Worm (Caenorhabditis elegans) whole organism, young adult: ENCODE measurements around the gene hid-1.

Experiments
- B0261.1 ChIP-seq: sonication (generic microtip); optimal IDR thresholded peaks from 2 replicates; lab custom pipeline; 2016; ENCODE audit warnings: mild to moderate bottlenecking, missing genetic modification characterization, moderate library complexity, missing compliant biosample characterization
- F33H1.4 ChIP-seq: fragments of 200-800 bp; sonication (Bioruptor generic); IDR thresholded peaks from 2 replicates; pipeline ENCODE4 v1.3.6; 2022; ENCODE audit warnings: missing genetic modification reagents, missing genetic modification characterization, missing compliant biosample characterization
- F39B2.1 ChIP-seq: fragments of 200-800 bp; sonication (Bioruptor generic); IDR thresholded peaks from 2 replicates; pipeline ENCODE4 v1.3.6; 2022; ENCODE audit warnings: missing genetic modification reagents, missing genetic modification characterization, missing compliant biosample characterization
- F52B5.7 ChIP-seq: sonication (generic microtip); optimal IDR thresholded peaks from 2 replicates; lab custom pipeline; 2016; ENCODE audit warnings: mild to moderate bottlenecking, missing genetic modification characterization, missing compliant biosample characterization
- F57C9.4 ChIP-seq: sonication (generic microtip); optimal IDR thresholded peaks from 2 replicates; lab custom pipeline; 2017; ENCODE audit warnings: mild to moderate bottlenecking, missing genetic modification characterization, missing compliant biosample characterization
- Y53G8AR.9 ChIP-seq: fragments of 200-800 bp; sonication (Bioruptor generic); conservative IDR thresholded peaks from 2 replicates; pipeline ENCODE4 v1.3.6; 2022; ENCODE audit warnings: missing genetic modification reagents, missing genetic modification characterization, missing compliant biosample characterization
- Y56A3A.18 ChIP-seq: fragments of 200-800 bp; sonication (Bioruptor generic); IDR thresholded peaks from 2 replicates; pipeline ENCODE4 v1.3.6; 2022; ENCODE audit warnings: missing genetic modification reagents, missing genetic modification characterization, missing compliant biosample characterization
- Y95B8A.8 ChIP-seq: fragments of 200-800 bp; sonication (Bioruptor generic); IDR thresholded peaks from 2 replicates; pipeline ENCODE4 v1.3.6; 2022; ENCODE audit warnings: missing genetic modification reagents, missing genetic modification characterization, missing compliant biosample characterization
- ZK185.1 ChIP-seq: sonication (generic microtip); optimal IDR thresholded peaks from 2 replicates; lab custom pipeline; 2016; ENCODE audit warnings: mild to moderate bottlenecking, missing genetic modification characterization, missing compliant biosample characterization; ENCODE audit not compliant: poor library complexity, severe bottlenecking
- aptf-2 ChIP-seq: fragments of 200-800 bp; sonication (Bioruptor generic); conservative IDR thresholded peaks from 2 replicates; pipeline ENCODE4 v1.3.6; 2022; ENCODE audit warnings: missing genetic modification reagents, missing genetic modification characterization, missing compliant biosample characterization
- atf-7 ChIP-seq: sonication (generic microtip); optimal IDR thresholded peaks from 2 replicates; lab custom pipeline; 2017; ENCODE audit warnings: mild to moderate bottlenecking, missing genetic modification characterization, missing compliant biosample characterization
- attf-3 ChIP-seq: fragments of 200-800 bp; sonication (Bioruptor generic); conservative IDR thresholded peaks from 2 replicates; pipeline ENCODE4 v1.3.6; 2022; ENCODE audit warnings: missing genetic modification reagents, missing genetic modification characterization, missing compliant biosample characterization
- attf-6 ChIP-seq: fragments of 200-800 bp; sonication (Bioruptor generic); IDR thresholded peaks from 2 replicates; pipeline ENCODE4 v1.3.6; 2022; ENCODE audit warnings: missing genetic modification reagents, missing genetic modification characterization, missing compliant biosample characterization
- bed-2 ChIP-seq: fragments of 200-800 bp; sonication (Bioruptor generic); IDR thresholded peaks from 2 replicates; pipeline ENCODE4 v1.3.6; 2022; ENCODE audit warnings: missing genetic modification reagents, missing genetic modification characterization, missing compliant biosample characterization
- cebp-1 ChIP-seq, 2 experiments: fragments of 200-800 bp in 1 of 2; sonication (Bioruptor generic) in 1 of 2; sonication (generic microtip) in 1 of 2; IDR thresholded peaks in 1 of 2; optimal IDR thresholded peaks in 1 of 2; 2 replicates each; pipeline versions ENCODE4 v1.3.6 to Lab custom; 2017 to 2022; ENCODE audit warnings: missing compliant biosample characterization in 2 of 2, missing genetic modification characterization in 2 of 2, mild to moderate bottlenecking in 1 of 2, missing genetic modification reagents in 1 of 2, moderate library complexity in 1 of 2
- ceh-91 ChIP-seq: fragments of 200-800 bp; sonication (Bioruptor generic); IDR thresholded peaks from 2 replicates; pipeline ENCODE4 v1.3.6; 2022; ENCODE audit warnings: missing genetic modification reagents, missing genetic modification characterization, missing compliant biosample characterization
- dox-1 ChIP-seq: fragments of 200-800 bp; sonication (Bioruptor generic); IDR thresholded peaks from 2 replicates; pipeline ENCODE4 v1.3.6; 2022; ENCODE audit warnings: missing genetic modification reagents, missing genetic modification characterization, missing compliant biosample characterization
- dpff-1 ChIP-seq: sonication (generic microtip); optimal IDR thresholded peaks from 2 replicates; lab custom pipeline; 2017; ENCODE audit warnings: mild to moderate bottlenecking, missing genetic modification characterization, missing compliant biosample characterization
- egl-18 ChIP-seq: fragments of 200-800 bp; sonication (Bioruptor generic); IDR thresholded peaks from 2 replicates; pipeline ENCODE4 v1.3.6; 2022; ENCODE audit warnings: missing genetic modification reagents, missing genetic modification characterization, missing compliant biosample characterization
- ekl-4 ChIP-seq: fragments of 200-800 bp; sonication (Bioruptor generic); IDR thresholded peaks from 2 replicates; pipeline ENCODE4 v1.3.6; 2022; ENCODE audit warnings: missing genetic modification reagents, missing genetic modification characterization, missing compliant biosample characterization
- fkh-3 ChIP-seq: sonication (generic microtip); optimal IDR thresholded peaks from 2 replicates; lab custom pipeline; 2016; ENCODE audit warnings: mild to moderate bottlenecking, missing genetic modification characterization, missing compliant biosample characterization
- lag-1 ChIP-seq: fragments of 200-800 bp; sonication (Bioruptor generic); IDR thresholded peaks from 2 replicates; pipeline ENCODE4 v1.3.6; 2022; ENCODE audit warnings: missing genetic modification reagents, missing genetic modification characterization, missing compliant biosample characterization
- let-526 ChIP-seq: fragments of 200-800 bp; sonication (Bioruptor generic); IDR thresholded peaks from 2 replicates; pipeline ENCODE4 v1.3.6; 2022; ENCODE audit warnings: missing genetic modification reagents, missing genetic modification characterization, missing compliant biosample characterization
- lin-40 ChIP-seq: sonication (generic microtip); optimal IDR thresholded peaks from 2 replicates; lab custom pipeline; 2016; ENCODE audit warnings: missing genetic modification characterization, mild to moderate bottlenecking, missing compliant biosample characterization, missing genotype, missing genetic modification reagents
- lin-54 ChIP-seq: fragments of 200-800 bp; sonication (Bioruptor generic); optimal IDR thresholded peaks from 2 replicates; lab custom pipeline; 2018; ENCODE audit warnings: mild to moderate bottlenecking, missing genetic modification characterization, missing compliant biosample characterization
- lsy-27 ChIP-seq: sonication (generic microtip); optimal IDR thresholded peaks from 2 replicates; lab custom pipeline; 2017; ENCODE audit warnings: missing genetic modification characterization, mild to moderate bottlenecking, missing compliant biosample characterization, antibody characterized with exemption, missing genotype, borderline replicate concordance; ENCODE audit not compliant: insufficient read depth
- mel-28 ChIP-seq: sonication (generic microtip); optimal IDR thresholded peaks from 2 replicates; lab custom pipeline; 2016; ENCODE audit warnings: borderline replicate concordance, mild to moderate bottlenecking, missing genetic modification characterization, missing compliant biosample characterization
- mxl-1 ChIP-seq: sonication (generic microtip); optimal IDR thresholded peaks from 2 replicates; lab custom pipeline; 2016; ENCODE audit warnings: missing genetic modification characterization, missing compliant biosample characterization
- nfya-2 ChIP-seq: fragments of 200-800 bp; sonication (Bioruptor generic); IDR thresholded peaks from 2 replicates; pipeline ENCODE4 v1.3.6; 2022; ENCODE audit warnings: missing genetic modification reagents, missing genetic modification characterization, missing compliant biosample characterization
- nhr-120 ChIP-seq: fragments of 200-800 bp; sonication (Bioruptor generic); IDR thresholded peaks from 2 replicates; pipeline ENCODE4 v1.3.6; 2022; ENCODE audit warnings: missing genetic modification characterization, missing compliant biosample characterization
- nhr-179 ChIP-seq: sonication (generic microtip); optimal IDR thresholded peaks from 2 replicates; lab custom pipeline; 2016; ENCODE audit warnings: mild to moderate bottlenecking, missing genetic modification characterization, missing compliant biosample characterization
- nhr-27 ChIP-seq: fragments of 200-800 bp; sonication (Bioruptor generic); optimal IDR thresholded peaks from 2 replicates; lab custom pipeline; 2018; ENCODE audit warnings: mild to moderate bottlenecking, missing genetic modification characterization, moderate library complexity, missing compliant biosample characterization
- nhr-80 ChIP-seq: sonication (generic microtip); optimal IDR thresholded peaks from 2 replicates; lab custom pipeline; 2016; ENCODE audit warnings: missing genetic modification characterization, missing compliant biosample characterization
- pha-4 ChIP-seq: fragments of 150-350 bp; sonication (generic microtip); optimal IDR thresholded peaks from 2 replicates; lab custom pipeline; 2014; ENCODE audit warnings: missing biosample characterization, missing genetic modification reagents, missing genetic modification characterization
- rcor-1 ChIP-seq: fragments of 200-800 bp; sonication (Bioruptor generic); IDR thresholded peaks from 2 replicates; pipeline ENCODE4 v1.3.6; 2022; ENCODE audit warnings: missing genetic modification reagents, missing genetic modification characterization, missing compliant biosample characterization
- rpc-1 ChIP-seq, 2 experiments: fragments of 150-350 bp in 1 of 2; sonication (generic microtip) in 1 of 2; optimal IDR thresholded peaks; 2 replicates each; lab custom pipeline; 2014 to 2018; ENCODE audit warnings: missing biosample characterization in 1 of 2, missing genetic modification characterization in 1 of 2, missing genetic modification reagents in 1 of 2, missing genotype in 1 of 2
- sdz-38 ChIP-seq: sonication (generic microtip); optimal IDR thresholded peaks from 2 replicates; lab custom pipeline; 2016; ENCODE audit warnings: missing genotype, missing genetic modification characterization, missing compliant biosample characterization
- tbp1 ChIP-seq: fragments of 200-800 bp; sonication (Bioruptor generic); optimal IDR thresholded peaks from 2 replicates; lab custom pipeline; 2018; ENCODE audit warnings: mild to moderate bottlenecking, missing genetic modification characterization, missing compliant biosample characterization
- tlf-1 ChIP-seq: fragments of 200-800 bp; sonication (Bioruptor generic); optimal IDR thresholded peaks from 2 replicates; lab custom pipeline; 2018; ENCODE audit warnings: mild to moderate bottlenecking, missing genetic modification characterization, missing compliant biosample characterization
- zim-3 ChIP-seq: sonication (generic microtip); optimal IDR thresholded peaks from 2 replicates; lab custom pipeline; 2017; ENCODE audit warnings: mild to moderate bottlenecking, missing genetic modification characterization, moderate library complexity, missing compliant biosample characterization

The hid-1 gene

ce11 chrX:2473618-2474017, 15.2 kb upstream of the hid-1 start, which contains the start of gene R04B3.2:
Gene R04B3.2 (minus strand): TSS chrX:2473718.
- TF ChIP-seq rpc-1 (optimal IDR thresholded peaks at IDR 0.05; lab: Kevin White, UChicago) (no peak), rpc-1 (tag; optimal IDR thresholded peaks at IDR 0.05; lab: Kevin White, UChicago) (no peak), Y95B8A.8 (GFP tag; lab: Robert Waterston, UW) (no peak), fkh-3 (tag; lab: Kevin White, UChicago) (no peak), pha-4 (tag; lab: Kevin White, UChicago) (no peak), tlf-1 (GFP tag; lab: Kevin White, UChicago) (no peak), nhr-80 (tag; lab: Kevin White, UChicago) (no peak), atf-7 (tag; lab: Kevin White, UChicago) (no peak), aptf-2 (GFP tag; lab: Robert Waterston, UW) (no peak), dpff-1 (no peak)

DNA sequence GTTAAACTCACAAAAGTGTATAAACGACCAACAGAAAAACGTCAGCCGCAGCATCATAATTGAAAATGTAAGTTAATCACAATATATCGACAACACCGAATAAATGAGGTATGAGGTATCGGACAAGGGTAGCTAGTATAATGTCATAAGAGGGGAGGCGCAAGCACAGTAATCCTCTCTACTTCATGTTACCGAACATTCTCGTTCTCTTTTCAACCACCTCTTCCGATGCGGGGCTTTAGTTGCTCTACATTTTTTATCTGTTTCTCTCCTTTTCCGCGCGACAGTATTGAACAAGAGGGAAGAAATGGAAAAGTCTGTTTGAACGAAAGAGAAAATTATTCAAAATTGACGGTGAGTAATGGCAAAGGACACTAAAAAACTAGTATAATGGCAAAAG, 13.0 kb upstream of the hid-1 start, which contains the start of gene R04B3.3:
TSS of gene R04B3.3 (minus strand) at position 101 of the 400 bp plus-strand sequence.
- no peak for TF ChIP-seq B0261.1 (tag; lab: Kevin White, UChicago)

- TF ChIP-seq ceh-91 (GFP tag; lab: Robert Waterston, UW) (no peak), mxl-1 (no peak), sdz-38 (tag; lab: Kevin White, UChicago) (no peak), nhr-179 (no peak), ZK185.1 (tag; lab: Kevin White, UChicago) (no peak), F39B2.1 (no peak; the same call in 1 of the 2 replicates), Y53G8AR.9 (GFP tag; lab: Robert Waterston, UW) (no peak), let-526 (GFP tag; lab: Robert Waterston, UW) (no peak), bed-2 (GFP tag; lab: Robert Waterston, UW) (no peak), attf-3 (GFP tag; lab: Robert Waterston, UW) (no peak), ekl-4 (no peak), F33H1.4 (GFP tag; lab: Robert Waterston, UW) (no peak), cebp-1 (GFP tag; IDR thresholded peaks at IDR 0.05; lab: Robert Waterston, UW) (no peak), cebp-1 (tag; optimal IDR thresholded peaks at IDR 0.05; lab: Kevin White, UChicago) (no peak), lin-54 (no peak), nfya-2 (GFP tag; lab: Robert Waterston, UW) (no peak), mel-28 (tag; lab: Kevin White, UChicago) (no peak), lin-40 (tag; lab: Kevin White, UChicago) (no peak)
Measured at ce11 chrX:2478823-2479222, 10.0 kb upstream of the hid-1 start, which contains the start of gene K02E10.5. Gene K02E10.5 (minus strand): TSS chrX:2478923.

ce11 chrX:2482622-2483021, 6.2 kb upstream of the hid-1 start, which contains the start of gene K02E10.6:
Gene K02E10.6 (minus strand): TSS chrX:2482770.
- TF ChIP-seq nfya-2 (GFP tag; lab: Robert Waterston, UW) (no peak), nhr-80 (tag; lab: Kevin White, UChicago) (peak; percentile 41)
- TF ChIP-seq, all 124 proteins: peak for 1

- no peak for TF ChIP-seq lag-1
- no peak for TF ChIP-seq F57C9.4 (tag; lab: Kevin White, UChicago)
- TF ChIP-seq zim-3 (tag; lab: Kevin White, UChicago), result no peak
- TF ChIP-seq rcor-1 (GFP tag; lab: Robert Waterston, UW), result no peak
- TF ChIP-seq nhr-27 (tag; lab: Kevin White, UChicago), result no peak
- no peak for TF ChIP-seq ceh-91 (GFP tag; lab: Robert Waterston, UW)
- no peak for TF ChIP-seq lsy-27 (tag; lab: Kevin White, UChicago)
- TF ChIP-seq F52B5.7 (tag; lab: Kevin White, UChicago), result no peak
- no peak for TF ChIP-seq tbp1
- TF ChIP-seq lin-54, result no peak
- TF ChIP-seq nhr-120 (GFP tag; lab: Robert Waterston, UW), result no peak
- TF ChIP-seq egl-18, result no peak
- TF ChIP-seq Y56A3A.18, result no peak
- no peak for TF ChIP-seq attf-6
- TF ChIP-seq dox-1 (GFP tag; lab: Robert Waterston, UW), result no peak
Measured at ce11 chrX:2483078-2483477, 5.8 kb upstream of the hid-1 start, which contains the start of gene K02E10.4. Gene K02E10.4 (plus strand): TSS chrX:2483263.
